Fruit fly (Drosophila melanogaster): ENCODE data around the gene CG14342.

DNA sequence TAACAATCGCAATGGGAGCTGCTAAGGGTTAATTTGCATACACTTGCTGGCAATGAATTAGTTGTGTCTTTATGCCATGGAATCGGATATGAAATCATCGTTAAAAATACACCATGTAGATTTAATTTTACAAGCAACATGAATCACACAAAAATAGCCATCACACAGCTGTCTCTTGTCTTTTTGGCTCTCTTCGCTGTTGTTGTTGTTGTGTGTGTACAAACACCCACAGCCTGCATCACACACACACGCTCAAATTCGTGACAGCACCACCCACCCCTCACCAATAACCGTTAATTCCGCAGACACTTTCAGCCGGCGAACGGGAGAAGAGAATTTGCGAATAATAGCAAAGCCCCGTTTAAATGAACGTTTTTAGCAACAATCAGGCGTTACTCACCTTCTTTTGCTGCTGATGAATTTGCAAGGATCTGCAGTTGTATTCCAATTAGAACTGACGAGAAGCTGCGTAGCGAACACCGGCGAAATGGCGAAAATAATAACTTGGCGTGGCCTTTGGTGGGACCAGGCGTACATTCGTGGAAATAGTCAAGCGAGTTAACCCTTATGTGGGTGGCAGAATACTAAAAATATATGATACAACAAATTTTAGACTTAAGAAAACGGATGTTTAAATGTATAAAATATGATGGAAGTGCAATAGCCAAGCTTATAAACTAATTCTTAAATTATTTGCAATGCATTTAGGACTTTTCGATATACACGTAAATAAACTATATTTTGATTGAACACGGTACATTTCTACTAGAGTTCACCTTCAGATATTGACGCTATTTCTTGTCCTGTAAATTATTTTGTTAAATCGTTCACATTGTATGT lies 46.1 kb upstream of the CG14342 start, which contains the start of gene capt:
- TF ChIP-seq Sin3A (optimal IDR thresholded peaks at IDR 0.05), result peak; percentile 89
- TF ChIP-seq psq (optimal IDR thresholded peaks at IDR 0.05), result no peak
- no peak for TF ChIP-seq ttk (optimal IDR thresholded peaks at IDR 0.05)
- no peak for TF ChIP-seq Myc (optimal IDR thresholded peaks at IDR 0.05)
- no peak for TF ChIP-seq h (optimal IDR thresholded peaks at IDR 0.05)

Data from Kc167 (cell line).